Worm (Caenorhabditis elegans) whole organism, L4/young adult: ENCODE measurements around the gene K08F4.12.

ENCODE experiments used
- W03F9.2 ChIP-seq: fragments of 150-350 bp; optimal IDR thresholded peaks from 2 replicates; lab custom pipeline; 2014; ENCODE audit warnings: missing biosample characterization, missing genetic modification characterization
- dao-5 ChIP-seq: sonication (generic microtip); optimal IDR thresholded peaks from 2 replicates; lab custom pipeline; 2016; ENCODE audit warnings: missing genotype, missing genetic modification characterization, moderate library complexity, missing compliant biosample characterization
- him-1 ChIP-seq: sonication (generic microtip); optimal IDR thresholded peaks from 2 replicates; lab custom pipeline; 2016; ENCODE audit warnings: missing genotype, missing genetic modification reagents, missing genetic modification characterization, missing compliant biosample characterization

DNA sequence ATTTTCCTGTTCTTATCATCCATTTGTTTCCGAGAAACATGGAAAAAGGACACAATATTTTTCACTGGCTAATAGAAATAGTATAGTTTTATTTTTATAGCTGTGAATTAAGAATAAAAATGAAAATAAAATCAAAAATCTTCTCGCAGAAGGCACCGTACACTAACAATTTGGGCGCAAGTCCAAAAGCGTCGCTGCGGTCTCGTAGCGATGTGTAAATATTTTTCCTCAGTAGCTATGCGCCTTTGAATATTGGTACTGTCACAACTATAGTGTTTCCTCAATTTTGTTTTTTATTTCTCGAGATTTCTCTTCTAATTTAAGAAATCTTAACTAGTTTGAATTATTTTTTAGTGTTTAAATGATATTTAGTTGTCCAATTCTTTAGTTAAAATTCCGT is 19.1 kb downstream of the K08F4.12 start:
- TF ChIP-seq him-1 (tag; lab: Kevin White, UChicago) (no peak), W03F9.2 (tag; lab: Kevin White, UChicago) (no peak), dao-5 (no peak)
